Worm (Caenorhabditis elegans) whole organism, L4 larva: ENCODE measurements around the gene taf-11.3.

Experiments used
- D1046.2 ChIP-seq: fragments of 200-800 bp; sonication (Bioruptor generic); IDR thresholded peaks from 2 replicates; pipeline ENCODE4 v1.3.6; 2022; ENCODE audit warnings: missing genetic modification characterization, missing compliant biosample characterization
- Y75B8A.6 ChIP-seq: fragments of 200-800 bp; sonication (Bioruptor generic); IDR thresholded peaks from 2 replicates; pipeline ENCODE4 v1.3.6; 2022; ENCODE audit warnings: missing genetic modification reagents, missing genetic modification characterization, missing compliant biosample characterization
- aha-1 ChIP-seq: fragments of 150-350 bp; peaks from one replicate; lab custom pipeline; 2014; ENCODE audit warnings: missing biosample characterization, missing genetic modification characterization
- ceh-20 ChIP-seq: fragments of 200-800 bp; sonication (Bioruptor generic); IDR thresholded peaks from 2 replicates; pipeline ENCODE4 v1.3.6; 2022; ENCODE audit warnings: missing genetic modification reagents, missing genetic modification characterization, missing compliant biosample characterization
- ces-1 ChIP-seq: fragments of 150-350 bp; sonication (generic microtip); optimal IDR thresholded peaks from 4 replicates; lab custom pipeline; 2014; ENCODE audit warnings: missing biosample characterization, missing genetic modification reagents, missing genetic modification characterization
- dmd-6 ChIP-seq: fragments of 200-800 bp; sonication (Bioruptor generic); IDR thresholded peaks from 2 replicates; pipeline ENCODE4 v1.3.6; 2022; ENCODE audit warnings: missing genetic modification reagents, missing genetic modification characterization, missing compliant biosample characterization
- dmd-9 ChIP-seq: fragments of 200-800 bp; sonication (Bioruptor generic); IDR thresholded peaks from 2 replicates; pipeline ENCODE4 v1.3.6; 2022; ENCODE audit warnings: missing genetic modification reagents, missing genetic modification characterization, missing compliant biosample characterization
- dpl-1 ChIP-seq: fragments of 150-350 bp; optimal IDR thresholded peaks from 2 replicates; lab custom pipeline; 2014; ENCODE audit warnings: missing biosample characterization, missing genetic modification reagents, missing genetic modification characterization
- duxl-1 ChIP-seq: sonication (generic microtip); optimal IDR thresholded peaks from 2 replicates; lab custom pipeline; 2016; ENCODE audit warnings: mild to moderate bottlenecking, missing genetic modification characterization, moderate library complexity, missing compliant biosample characterization; ENCODE audit not compliant: poor library complexity
- fos-1 ChIP-seq: fragments of 150-350 bp; optimal IDR thresholded peaks from 2 replicates; lab custom pipeline; 2014; ENCODE audit warnings: missing biosample characterization, missing genetic modification characterization
- hif-1 ChIP-seq, 2 experiments: sonication (generic microtip); optimal IDR thresholded peaks; 2 replicates each; lab custom pipeline; 2016 to 2017; ENCODE audit warnings: missing compliant biosample characterization in 2 of 2, missing genetic modification characterization in 2 of 2, missing genetic modification reagents in 2 of 2, missing genotype in 2 of 2, mild to moderate bottlenecking in 1 of 2
- lim-7 ChIP-seq: fragments of 200-800 bp; sonication (Bioruptor generic); IDR thresholded peaks from 2 replicates; pipeline ENCODE4 v1.3.6; 2022; ENCODE audit warnings: missing genetic modification characterization, missing compliant biosample characterization
- lin-1 ChIP-seq: fragments of 200-800 bp; sonication (Bioruptor generic); IDR thresholded peaks from 2 replicates; pipeline ENCODE4 v1.3.6; 2022; ENCODE audit warnings: missing genetic modification reagents, missing genetic modification characterization, missing compliant biosample characterization
- lin-13 ChIP-seq: fragments of 150-350 bp; optimal IDR thresholded peaks from 2 replicates; lab custom pipeline; 2014; ENCODE audit warnings: missing biosample characterization, missing genetic modification reagents, missing genetic modification characterization
- lin-29 ChIP-seq: fragments of 200-800 bp; sonication (Bioruptor generic); IDR thresholded peaks from 2 replicates; pipeline ENCODE4 v1.3.6; 2022; ENCODE audit warnings: missing genetic modification reagents, missing genetic modification characterization, missing compliant biosample characterization
- madf-5 ChIP-seq, 2 experiments: fragments of 200-800 bp; sonication (Bioruptor generic); IDR thresholded peaks; 2 replicates each; pipeline ENCODE4 v1.3.6; 2022; ENCODE audit warnings: missing compliant biosample characterization in 2 of 2, missing genetic modification characterization in 2 of 2
- madf-9 ChIP-seq: fragments of 200-800 bp; sonication (Bioruptor generic); conservative IDR thresholded peaks from 2 replicates; pipeline ENCODE4 v1.3.6; 2022; ENCODE audit warnings: missing genetic modification reagents, missing genetic modification characterization, missing compliant biosample characterization
- mdl-1 ChIP-seq, 2 experiments: fragments of 150-350 bp in 1 of 2; sonication (generic microtip) in 1 of 2; optimal IDR thresholded peaks; 2 replicates each; lab custom pipeline; 2014 to 2017; ENCODE audit warnings: missing biosample characterization in 2 of 2, missing genetic modification characterization in 2 of 2
- mdt-29 ChIP-seq: fragments of 200-800 bp; sonication (Bioruptor generic); IDR thresholded peaks from 2 replicates; pipeline ENCODE4 v1.3.6; 2022; ENCODE audit warnings: missing genetic modification reagents, missing genetic modification characterization, missing compliant biosample characterization
- mxl-2 ChIP-seq: fragments of 200-800 bp; sonication (Bioruptor generic); conservative IDR thresholded peaks from 2 replicates; pipeline ENCODE4 v1.3.6; 2022; ENCODE audit warnings: missing genetic modification reagents, missing genetic modification characterization, missing compliant biosample characterization
- nhr-102 ChIP-seq: sonication (generic microtip); optimal IDR thresholded peaks from 2 replicates; lab custom pipeline; 2016; ENCODE audit warnings: mild to moderate bottlenecking, missing genetic modification characterization, moderate library complexity, missing compliant biosample characterization
- nhr-237 ChIP-seq: sonication (generic microtip); optimal IDR thresholded peaks from 2 replicates; lab custom pipeline; 2017; ENCODE audit warnings: missing biosample characterization, missing genetic modification characterization
- nhr-25 ChIP-seq: sonication (generic microtip); optimal IDR thresholded peaks from 2 replicates; lab custom pipeline; 2017; ENCODE audit warnings: missing genetic modification characterization, mild to moderate bottlenecking, missing compliant biosample characterization, antibody characterized with exemption, moderate library complexity, borderline replicate concordance; ENCODE audit not compliant: insufficient read depth
- nhr-41 ChIP-seq: fragments of 200-800 bp; sonication (Bioruptor generic); IDR thresholded peaks from 2 replicates; pipeline ENCODE4 v1.3.6; 2022; ENCODE audit warnings: missing genetic modification reagents, missing genetic modification characterization, missing compliant biosample characterization
- nhr-48 ChIP-seq: sonication (generic microtip); optimal IDR thresholded peaks from 2 replicates; lab custom pipeline; 2016; ENCODE audit warnings: mild to moderate bottlenecking, missing genetic modification characterization, missing compliant biosample characterization
- nhr-6 ChIP-seq: fragments of 150-350 bp; optimal IDR thresholded peaks from 2 replicates; lab custom pipeline; 2014; ENCODE audit warnings: missing biosample characterization, missing genetic modification characterization
- nhr-76 ChIP-seq: fragments of 150-350 bp; optimal IDR thresholded peaks from 2 replicates; lab custom pipeline; 2014; ENCODE audit warnings: missing biosample characterization, missing genetic modification characterization
- pha-4 ChIP-seq, 2 experiments: fragments of 150-350 bp in 1 of 2; fragments of 200-800 bp in 1 of 2; sonication (Bioruptor generic) in 1 of 2; IDR thresholded peaks in 1 of 2; optimal IDR thresholded peaks in 1 of 2; 2 replicates each; pipeline versions ENCODE4 v1.3.6 to Lab custom; 2014 to 2022; ENCODE audit warnings: missing genetic modification characterization in 2 of 2, missing genetic modification reagents in 2 of 2, missing biosample characterization in 1 of 2, missing compliant biosample characterization in 1 of 2
- snpc-1.2 ChIP-seq: fragments of 200-800 bp; sonication (Bioruptor generic); IDR thresholded peaks from 2 replicates; pipeline ENCODE4 v1.3.6; 2022; ENCODE audit warnings: missing genetic modification reagents, missing genetic modification characterization, missing compliant biosample characterization
- snpc-4 ChIP-seq: fragments of 150-350 bp; optimal IDR thresholded peaks from 2 replicates; lab custom pipeline; 2014; ENCODE audit warnings: missing biosample characterization, missing genetic modification characterization
- spr-3 ChIP-seq: fragments of 200-800 bp; sonication (Bioruptor generic); optimal IDR thresholded peaks from 2 replicates; lab custom pipeline; 2018; ENCODE audit warnings: mild to moderate bottlenecking, missing genetic modification characterization, missing compliant biosample characterization
- tag-97 ChIP-seq: fragments of 200-800 bp; sonication (Bioruptor generic); IDR thresholded peaks from 2 replicates; pipeline ENCODE4 v1.3.6; 2022; ENCODE audit warnings: missing genetic modification characterization, missing compliant biosample characterization
- tra-1 ChIP-seq: fragments of 200-800 bp; sonication (Bioruptor generic); IDR thresholded peaks from 2 replicates; pipeline ENCODE4 v1.3.6; 2022; ENCODE audit warnings: missing genetic modification reagents, missing genetic modification characterization, missing compliant biosample characterization
- zag-1 ChIP-seq: fragments of 150-350 bp; optimal IDR thresholded peaks from 2 replicates; lab custom pipeline; 2014; ENCODE audit warnings: missing biosample characterization, missing genetic modification characterization
- zip-11 ChIP-seq: fragments of 200-800 bp; sonication (Bioruptor generic); IDR thresholded peaks from 2 replicates; pipeline ENCODE4 v1.3.6; 2022; ENCODE audit warnings: missing genetic modification characterization, missing compliant biosample characterization
- ztf-11 ChIP-seq: fragments of 150-350 bp; optimal IDR thresholded peaks from 2 replicates; lab custom pipeline; 2014; ENCODE audit warnings: missing biosample characterization, missing genetic modification characterization
- ztf-7 ChIP-seq: fragments of 150-350 bp; optimal IDR thresholded peaks from 2 replicates; lab custom pipeline; 2014; ENCODE audit warnings: missing biosample characterization, missing genetic modification characterization

The taf-11.3 gene

DNA sequence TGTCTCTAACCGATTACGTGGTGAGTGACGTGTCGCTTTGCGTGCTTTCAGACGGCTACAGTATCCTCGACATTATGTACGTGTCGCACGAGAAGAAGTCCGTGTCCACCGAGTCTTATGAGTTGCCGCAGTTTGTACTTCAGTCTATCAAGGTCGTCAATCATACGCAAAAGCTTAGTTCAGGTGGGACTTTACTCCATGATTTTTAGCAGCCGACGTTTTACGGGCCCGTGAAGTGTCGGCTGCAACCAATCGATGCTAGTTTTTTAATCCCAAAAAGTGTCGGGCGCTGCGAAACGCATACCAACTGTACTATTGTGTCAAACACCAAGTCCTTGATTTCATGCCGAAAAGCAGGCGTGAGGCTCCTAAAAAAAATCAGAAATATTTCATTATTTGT is 19.8 kb upstream of the taf-11.3 start:
- TF ChIP-seq nhr-237 (tag; lab: Kevin White, UChicago) (no peak), spr-3 (no peak), lin-29 (GFP tag; lab: Robert Waterston, UW) (no peak), ztf-7 (no peak), zag-1 (tag; lab: Kevin White, UChicago) (no peak), nhr-76 (tag; lab: Kevin White, UChicago) (no peak)

DNA sequence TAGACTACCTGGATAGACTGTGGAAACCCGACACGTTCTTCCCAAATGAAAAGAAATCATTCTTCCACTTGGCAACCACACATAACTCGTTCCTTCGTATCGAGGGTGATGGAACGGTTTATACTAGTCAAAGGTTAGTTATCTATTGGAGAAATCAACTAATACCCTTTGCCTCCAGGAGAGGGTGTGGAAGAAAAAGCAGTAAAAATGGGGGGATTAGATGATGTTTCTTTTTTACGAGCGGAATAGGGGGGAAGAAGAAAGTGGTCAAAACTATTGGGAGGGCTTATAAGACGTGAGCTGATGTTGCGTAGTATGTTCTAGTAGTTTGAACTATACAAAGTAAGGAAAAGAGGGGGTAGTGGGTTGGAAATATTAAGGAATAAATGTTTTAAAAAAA is 18.0 kb upstream of the taf-11.3 start:
- TF ChIP-seq nhr-6: no peak
- no peak for TF ChIP-seq mdl-1 (tag; optimal IDR thresholded peaks at IDR 0.05; lab: Kevin White, UChicago)
- no peak for TF ChIP-seq madf-9
- TF ChIP-seq fos-1 (tag; lab: Kevin White, UChicago): no peak
- no peak for TF ChIP-seq lin-13 (GFP tag; lab: Kevin White, UChicago)
- TF ChIP-seq mdt-29 (GFP tag; lab: Robert Waterston, UW): no peak
- TF ChIP-seq ztf-11 (tag; lab: Kevin White, UChicago): no peak
- no peak for TF ChIP-seq tra-1 (GFP tag; lab: Robert Waterston, UW)
- TF ChIP-seq nhr-48 (tag; lab: Kevin White, UChicago): no peak
- no peak for TF ChIP-seq ceh-20 (GFP tag; lab: Robert Waterston, UW)
- no peak for TF ChIP-seq tag-97
- TF ChIP-seq dmd-9 (GFP tag; lab: Robert Waterston, UW): no peak
- no peak for TF ChIP-seq lim-7
- TF ChIP-seq nhr-237 (tag; lab: Kevin White, UChicago): no peak
- TF ChIP-seq nhr-76 (tag; lab: Kevin White, UChicago): no peak
- TF ChIP-seq nhr-102: no peak
- TF ChIP-seq D1046.2 (GFP tag; lab: Robert Waterston, UW): no peak
- no peak for TF ChIP-seq ces-1 (GFP tag; lab: Kevin White, UChicago)
- TF ChIP-seq mxl-2 (GFP tag; lab: Robert Waterston, UW): no peak
- TF ChIP-seq Y75B8A.6 (GFP tag; lab: Robert Waterston, UW): no peak
- TF ChIP-seq, all 104 proteins: peak for 0

DNA sequence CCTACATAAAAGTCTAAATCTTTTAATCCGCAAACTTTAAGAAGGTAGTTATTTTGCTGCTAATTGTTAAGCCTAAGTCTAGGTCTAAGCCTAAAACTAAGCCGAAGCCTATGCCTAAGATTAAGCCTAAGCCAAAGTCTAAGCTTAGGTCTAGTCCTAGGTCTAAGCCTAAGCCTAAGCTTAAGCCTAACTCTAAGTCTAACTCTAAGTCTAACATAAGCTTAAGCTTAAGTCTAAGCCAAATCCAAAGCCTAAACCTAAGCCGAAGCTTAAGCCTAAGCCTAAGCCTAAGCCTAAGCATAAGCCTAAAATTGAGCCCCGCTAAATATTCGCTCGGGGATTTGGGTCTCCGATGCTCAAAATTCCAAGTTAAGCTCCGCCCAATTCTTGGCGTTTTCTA is 16.2 kb upstream of the taf-11.3 start:
- TF ChIP-seq madf-5 (GFP tag; IDR thresholded peaks at IDR 0.05; lab: Robert Waterston, UW): no peak
- TF ChIP-seq tra-1 (GFP tag; lab: Robert Waterston, UW): no peak
- no peak for TF ChIP-seq dmd-9 (GFP tag; lab: Robert Waterston, UW)
- no peak for TF ChIP-seq zip-11 (GFP tag; lab: Robert Waterston, UW)
- no peak for TF ChIP-seq nhr-41 (GFP tag; lab: Robert Waterston, UW)
- no peak for TF ChIP-seq pha-4 (GFP tag; IDR thresholded peaks at IDR 0.05; lab: Robert Waterston, UW)
- no peak for TF ChIP-seq pha-4 (tag; optimal IDR thresholded peaks at IDR 0.05; lab: Kevin White, UChicago)
- TF ChIP-seq snpc-4 (tag; lab: Kevin White, UChicago): no peak
- no peak for TF ChIP-seq hif-1 (tag; optimal IDR thresholded peaks at IDR 0.05; lab: Kevin White, UChicago)
- TF ChIP-seq nhr-25 (tag; lab: Kevin White, UChicago): no peak
- no peak for TF ChIP-seq lin-1 (GFP tag; lab: Robert Waterston, UW)
- no peak for TF ChIP-seq duxl-1 (tag; lab: Kevin White, UChicago)
- TF ChIP-seq dmd-6: no peak
- TF ChIP-seq snpc-1.2 (GFP tag; lab: Robert Waterston, UW): no peak
- no peak for TF ChIP-seq dpl-1 (GFP tag; lab: Kevin White, UChicago)
- TF ChIP-seq, all 104 proteins: peak for 0

DNA sequence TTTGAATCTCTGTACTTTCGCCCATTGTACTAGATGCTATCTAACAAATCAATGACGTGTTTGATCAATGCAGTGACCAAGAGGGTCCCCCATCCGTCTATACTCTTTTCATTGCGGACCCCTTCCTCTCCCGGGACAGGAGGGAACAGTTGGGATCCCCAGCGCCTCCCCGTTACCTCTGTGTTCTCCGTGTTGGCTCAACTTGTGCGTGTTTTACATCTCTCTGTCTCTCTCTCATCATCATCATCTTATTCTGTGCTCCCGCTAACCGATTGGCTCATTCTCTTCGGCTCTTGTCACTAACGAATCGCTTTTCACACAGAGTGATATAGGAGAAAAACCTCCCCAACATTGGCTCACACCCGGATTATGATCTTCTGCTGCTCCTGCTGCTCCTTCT is 15.5 kb upstream of the taf-11.3 start, which contains the start of gene unc-49:
Gene unc-49, plus strand, starts transcription at position 240 of the 400 bp plus-strand sequence.
- peak; percentile 58 for TF ChIP-seq aha-1 (tag; lab: Kevin White, UChicago)
- no peak for TF ChIP-seq ztf-11 (tag; lab: Kevin White, UChicago)
- TF ChIP-seq, all 104 proteins: peak for 1
